Worm (Caenorhabditis elegans): Measurements from ENCODE around the gene F01D4.8.

DNA sequence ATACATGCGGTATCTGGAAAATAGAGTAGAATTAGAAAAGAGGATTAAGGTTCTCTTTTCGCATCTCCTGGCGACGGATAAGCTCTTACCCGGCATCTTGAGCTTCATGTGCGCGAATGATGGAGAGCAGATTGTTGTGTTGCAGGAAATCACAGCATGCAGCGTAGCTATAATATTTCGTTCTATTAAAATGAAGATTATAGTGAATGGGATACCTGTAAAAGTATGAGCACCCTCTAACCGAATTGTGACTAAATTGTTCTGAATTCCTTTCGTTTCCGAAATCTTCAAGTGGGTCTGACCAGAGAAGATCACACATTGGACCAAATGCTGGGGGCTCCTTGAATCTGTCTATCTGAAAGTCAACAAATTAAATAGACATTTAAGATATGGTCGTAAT, 45.5 kb upstream of the F01D4.8 start:
- TF ChIP-seq B0336.3 (GFP tag; IDR thresholded peaks at IDR 0.05) (no peak), ama-1 (optimal IDR thresholded peaks at IDR 0.05) (no peak), ama-1 (GFP tag; optimal IDR thresholded peaks at IDR 0.05) (no peak), rcor-1 (GFP tag; IDR thresholded peaks at IDR 0.05) (no peak), dpl-1 (GFP tag; optimal IDR thresholded peaks at IDR 0.05) (no peak), ccch-3 (GFP tag; optimal IDR thresholded peaks at IDR 0.05) (no peak), F37B4.10 (GFP tag; IDR thresholded peaks at IDR 0.05) (no peak), sea-2 (GFP tag; IDR thresholded peaks at IDR 0.05) (no peak), ets-4 (GFP tag; optimal IDR thresholded peaks at IDR 0.05) (no peak), madf-8 (GFP tag; conservative IDR thresholded peaks at IDR 0.05) (no peak), him-1 (tag; optimal IDR thresholded peaks at IDR 0.05) (no peak), sptf-2 (GFP tag; optimal IDR thresholded peaks at IDR 0.05) (no peak), unc-62 (GFP tag; optimal IDR thresholded peaks at IDR 0.05) (no peak), ztf-22 (GFP tag; optimal IDR thresholded peaks at IDR 0.05) (no peak)

Data from whole organism, young adult.